Fruit fly (Drosophila melanogaster) whole organism, embryonic: ENCODE data around the gene defl.

ENCODE experiments used
- ATbp ChIP-seq: fragments of 200-800 bp; sonication (Bioruptor generic); optimal IDR thresholded peaks from 2 replicates; lab custom pipeline; 2017; ENCODE audit warnings: missing biosample characterization, mild to moderate bottlenecking, missing genetic modification characterization, missing genetic modification reagents
- C15 ChIP-seq: fragments of 200-800 bp; sonication (Bioruptor generic); IDR thresholded peaks from 3 replicates; pipeline ENCODE4 v1.3.6; 2022; ENCODE audit warnings: missing biosample characterization, missing genetic modification characterization
- CG11247 ChIP-seq: fragments of 200-800 bp; sonication (Bioruptor generic); IDR thresholded peaks from 2 replicates; pipeline ENCODE4 v1.3.6; 2022; ENCODE audit warnings: missing biosample characterization, missing genetic modification characterization
- CG12104 ChIP-seq: fragments of 200-800 bp; sonication (Bioruptor generic); optimal IDR thresholded peaks from 3 replicates; lab custom pipeline; 2016; ENCODE audit warnings: missing biosample characterization, missing genetic modification characterization
- CG13624 ChIP-seq: fragments of 200-800 bp; sonication (Bioruptor generic); optimal IDR thresholded peaks from 2 replicates; lab custom pipeline; 2016; ENCODE audit warnings: missing biosample characterization, missing genetic modification characterization
- CG15011 ChIP-seq: fragments of 200-800 bp; sonication (Bioruptor generic); optimal IDR thresholded peaks from 3 replicates; lab custom pipeline; 2018; ENCODE audit warnings: missing biosample characterization, mild to moderate bottlenecking, missing genetic modification characterization
- CG18011 ChIP-seq: fragments of 200-800 bp; sonication (Bioruptor generic); optimal IDR thresholded peaks from 2 replicates; lab custom pipeline; 2017; ENCODE audit warnings: missing biosample characterization, missing genetic modification characterization, mild to moderate bottlenecking, moderate library complexity, missing genotype
- CG18262 ChIP-seq: fragments of 200-800 bp; optimal IDR thresholded peaks from 3 replicates; lab custom pipeline; 2019; ENCODE audit warnings: missing biosample characterization, mild to moderate bottlenecking, missing genetic modification characterization, moderate library complexity
- CG2202 ChIP-seq: fragments of 200-800 bp; sonication (Bioruptor generic); optimal IDR thresholded peaks from 2 replicates; lab custom pipeline; 2018; ENCODE audit warnings: missing biosample characterization, mild to moderate bottlenecking, missing genetic modification characterization
- CG32532 ChIP-seq: fragments of 200-800 bp; sonication (Bioruptor generic); IDR thresholded peaks from 2 replicates; pipeline ENCODE4 v1.3.6; 2022; ENCODE audit warnings: missing biosample characterization, missing genetic modification characterization
- CG32767 ChIP-seq: fragments of 200-800 bp; sonication (Bioruptor generic); IDR thresholded peaks from 2 replicates; pipeline ENCODE4 v1.3.6; 2022; ENCODE audit warnings: missing biosample characterization, missing genetic modification characterization
- CG33213 ChIP-seq: fragments of 200-800 bp; sonication (Bioruptor generic); optimal IDR thresholded peaks from 3 replicates; lab custom pipeline; 2016; ENCODE audit warnings: missing biosample characterization, missing genetic modification characterization
- CG34422 ChIP-seq: fragments of 200-800 bp; sonication (Bioruptor generic); IDR thresholded peaks from 3 replicates; pipeline ENCODE4 v1.3.6; 2022; ENCODE audit warnings: missing biosample characterization, missing genetic modification characterization
- CG6765 ChIP-seq: fragments of 200-800 bp; sonication (Bioruptor generic); optimal IDR thresholded peaks from 3 replicates; lab custom pipeline; 2017; ENCODE audit warnings: missing biosample characterization, mild to moderate bottlenecking, missing genetic modification characterization
- CG7928 ChIP-seq: fragments of 200-800 bp; sonication (Bioruptor generic); optimal IDR thresholded peaks from 2 replicates; lab custom pipeline; 2017; ENCODE audit warnings: missing biosample characterization, mild to moderate bottlenecking, missing genetic modification characterization
- Dek ChIP-seq: fragments of 200-800 bp; sonication (Bioruptor generic); optimal IDR thresholded peaks from 3 replicates; lab custom pipeline; 2019; ENCODE audit warnings: missing biosample characterization, mild to moderate bottlenecking, missing genetic modification characterization, moderate library complexity
- Lpt ChIP-seq: fragments of >200 bp; optimal IDR thresholded peaks from 2 replicates; lab custom pipeline; 2018; ENCODE audit warnings: missing biosample characterization, missing genetic modification characterization
- MESR4 ChIP-seq: fragments of 200-800 bp; sonication (Bioruptor generic); optimal IDR thresholded peaks from 2 replicates; lab custom pipeline; 2018; ENCODE audit warnings: missing biosample characterization, mild to moderate bottlenecking, missing genetic modification characterization, moderate library complexity
- Oli ChIP-seq: fragments of 200-800 bp; sonication (Bioruptor generic); optimal IDR thresholded peaks from 2 replicates; lab custom pipeline; 2018; ENCODE audit warnings: missing biosample characterization, mild to moderate bottlenecking, missing genetic modification characterization, moderate library complexity
- Opbp ChIP-seq: fragments of 200-800 bp; sonication (Bioruptor generic); IDR thresholded peaks from 3 replicates; pipeline ENCODE4 v1.3.6; 2022; ENCODE audit warnings: missing biosample characterization, missing genetic modification characterization; ENCODE audit not compliant: partially characterized antibody
- Optix ChIP-seq: fragments of 200-800 bp; sonication (Bioruptor generic); IDR thresholded peaks from 3 replicates; pipeline ENCODE4 v1.3.6; 2022; ENCODE audit warnings: missing biosample characterization, missing genetic modification characterization
- Pdp1 ChIP-seq, 2 experiments: fragments of 200-800 bp; sonication (Bioruptor generic); optimal IDR thresholded peaks; 3 replicates each; lab custom pipeline; 2016; ENCODE audit warnings: missing biosample characterization in 2 of 2, missing genetic modification characterization in 2 of 2, mild to moderate bottlenecking in 1 of 2, moderate library complexity in 1 of 2
- Poxn ChIP-seq: fragments of 200-800 bp; sonication (Bioruptor generic); IDR thresholded peaks from 2 replicates; pipeline ENCODE4 v1.3.6; 2022; ENCODE audit warnings: missing biosample characterization, missing genetic modification characterization
- Stat92E ChIP-seq, 3 experiments: fragments of >200 bp in 2 of 3; fragments of 200-800 bp in 1 of 3; sonication (Bioruptor generic) in 1 of 3; optimal IDR thresholded peaks; 2 replicates each; lab custom pipeline; 2017 to 2019; ENCODE audit warnings: missing biosample characterization in 3 of 3, missing genetic modification characterization in 3 of 3, mild to moderate bottlenecking in 1 of 3, moderate library complexity in 1 of 3
- Tbp ChIP-seq: fragments of >200 bp; optimal IDR thresholded peaks from 2 replicates; lab custom pipeline; 2018; ENCODE audit warnings: missing biosample characterization, missing genetic modification characterization
- aop ChIP-seq: fragments of 200-800 bp; sonication (Bioruptor generic); IDR thresholded peaks from 2 replicates; pipeline ENCODE4 v1.3.6; 2022; ENCODE audit warnings: missing biosample characterization, missing genetic modification characterization
- ato ChIP-seq: fragments of 200-800 bp; sonication (Bioruptor generic); IDR thresholded peaks from 2 replicates; pipeline ENCODE4 v1.3.6; 2022; ENCODE audit warnings: missing biosample characterization, missing genetic modification characterization; ENCODE audit not compliant: partially characterized antibody
- dpn ChIP-seq, 2 experiments: fragments of 200-800 bp; sonication (Bioruptor generic); optimal IDR thresholded peaks; 3 replicates each; lab custom pipeline; 2016; ENCODE audit warnings: missing biosample characterization in 2 of 2, missing genetic modification characterization in 2 of 2
- fru ChIP-seq: fragments of >200 bp; optimal IDR thresholded peaks from 2 replicates; lab custom pipeline; 2017
- gcm ChIP-seq: fragments of 200-800 bp; sonication (Bioruptor generic); optimal IDR thresholded peaks from 2 replicates; lab custom pipeline; 2019; ENCODE audit warnings: missing biosample characterization, mild to moderate bottlenecking, missing genetic modification characterization, moderate library complexity
- grau ChIP-seq: fragments of 200-800 bp; optimal IDR thresholded peaks from 3 replicates; lab custom pipeline; 2019; ENCODE audit warnings: missing biosample characterization, mild to moderate bottlenecking, missing genetic modification characterization, moderate library complexity
- gsb-n ChIP-seq: fragments of 200-800 bp; sonication (Bioruptor generic); optimal IDR thresholded peaks from 3 replicates; lab custom pipeline; 2018; ENCODE audit warnings: missing biosample characterization, mild to moderate bottlenecking, missing genetic modification characterization
- hth ChIP-seq: fragments of >200 bp; optimal IDR thresholded peaks from 2 replicates; lab custom pipeline; 2017; ENCODE audit warnings: inconsistent platforms
- inv ChIP-seq: fragments of 200-800 bp; sonication (Bioruptor generic); IDR thresholded peaks from 2 replicates; pipeline ENCODE4 v1.3.6; 2022; ENCODE audit warnings: missing biosample characterization, missing genetic modification characterization; ENCODE audit not compliant: partially characterized antibody
- jigr1 ChIP-seq: fragments of 200-800 bp; sonication (Bioruptor generic); IDR thresholded peaks from 3 replicates; pipeline ENCODE4 v1.3.6; 2022; ENCODE audit warnings: missing biosample characterization, missing genetic modification characterization
- nerfin-1 ChIP-seq: fragments of 200-800 bp; sonication (Bioruptor generic); optimal IDR thresholded peaks from 3 replicates; lab custom pipeline; 2019; ENCODE audit warnings: missing biosample characterization, mild to moderate bottlenecking, missing genetic modification characterization, moderate library complexity
- nom ChIP-seq: fragments of 200-800 bp; sonication (Bioruptor generic); optimal IDR thresholded peaks from 2 replicates; lab custom pipeline; 2017; ENCODE audit warnings: missing biosample characterization, missing genetic modification characterization, mild to moderate bottlenecking, moderate library complexity, missing genetic modification reagents
- p53 ChIP-seq: fragments of 200-800 bp; sonication (Bioruptor generic); optimal IDR thresholded peaks from 2 replicates; lab custom pipeline; 2016; ENCODE audit warnings: missing biosample characterization, missing genetic modification characterization
- pho ChIP-seq: fragments of 200-800 bp; sonication (Bioruptor generic); optimal IDR thresholded peaks from 2 replicates; lab custom pipeline; 2016; ENCODE audit warnings: missing biosample characterization, missing genetic modification characterization
- unpg ChIP-seq: fragments of 200-800 bp; sonication (Bioruptor generic); optimal IDR thresholded peaks from 3 replicates; lab custom pipeline; 2018; ENCODE audit warnings: missing biosample characterization, mild to moderate bottlenecking, missing genetic modification characterization, moderate library complexity
- usp ChIP-seq: fragments of >200 bp; optimal IDR thresholded peaks from 2 replicates; lab custom pipeline; 2017; ENCODE audit warnings: missing biosample characterization, missing genetic modification characterization
- zfh1 ChIP-seq: fragments of 200-800 bp; sonication (Bioruptor generic); IDR thresholded peaks from 3 replicates; pipeline ENCODE4 v1.3.6; 2022; ENCODE audit warnings: missing biosample characterization, missing genetic modification characterization

The defl gene

dm6 chr3L:9714537-9715144 is 8.6 kb upstream of the defl start (continued):
- TF ChIP-seq CG32767 (peak; percentile 41; the same call in 1 of the 2 replicates), CG13624 (GFP tag; lab: Kevin White, UChicago) (no peak), p53 (GFP tag; lab: Kevin White, UChicago) (no peak), jigr1 (no peak), zfh1 (GFP tag; lab: Robert Waterston, UW) (no peak), CG32532 (GFP tag; lab: Robert Waterston, UW) (no peak), aop (GFP tag; lab: Robert Waterston, UW) (no peak), hth (no peak), CG11247 (GFP tag; lab: Robert Waterston, UW) (no peak), MESR4 (GFP tag; lab: Kevin White, UChicago) (peak; percentile 76), Tbp (GFP tag; lab: Kevin White, UChicago) (no peak), CG2202 (tag; lab: Kevin White, UChicago) (no peak), Oli (tag; lab: Kevin White, UChicago) (no peak), nom (GFP tag; lab: Kevin White, UChicago) (peak; percentile 14), CG18262 (tag; lab: Kevin White, UChicago) (no peak), CG6765 (GFP tag; lab: Kevin White, UChicago) (no peak), C15 (GFP tag; lab: Robert Waterston, UW) (no peak), CG33213 (GFP tag; lab: Kevin White, UChicago) (no peak), Optix (GFP tag; lab: Robert Waterston, UW) (no peak), inv (no peak), Stat92E (GFP tag; optimal IDR thresholded peaks at IDR 0.05; lab: Kevin White, UChicago) (no peak), Opbp (GFP tag; lab: Robert Waterston, UW) (no peak), unpg (GFP tag; lab: Kevin White, UChicago) (no peak), gsb-n (no peak), Poxn (GFP tag; lab: Robert Waterston, UW) (no peak), CG34422 (GFP tag; lab: Robert Waterston, UW) (peak; percentile 67; the same call in 2 of the 3 replicates), Dek (tag; lab: Kevin White, UChicago) (no peak), ATbp (GFP tag; lab: Kevin White, UChicago) (no peak), usp (GFP tag; lab: Kevin White, UChicago) (no peak), fru (lab: Kevin White, UChicago) (no peak), CG7928 (no peak), CG12104 (no peak), CG15011 (GFP tag; lab: Kevin White, UChicago) (no peak), grau (tag; lab: Kevin White, UChicago) (no peak), dpn (GFP tag; optimal IDR thresholded peaks at IDR 0.05; lab: Kevin White, UChicago) (no peak), CG18011 (GFP tag; lab: Kevin White, UChicago) (no peak), nerfin-1 (tag; lab: Kevin White, UChicago) (peak; percentile 3), pho (GFP tag; lab: Kevin White, UChicago) (no peak), Lpt (GFP tag; lab: Kevin White, UChicago) (no peak)

dm6 chr3L:9716595-9716994 is 6.6 kb upstream of the defl start:
- TF ChIP-seq Pdp1 (GFP tag; optimal IDR thresholded peaks at IDR 0.05; lab: Kevin White, UChicago): peak in 1 of 2 experiments; percentile 40
- peak; percentile 62 for TF ChIP-seq gcm (GFP tag; lab: Kevin White, UChicago)
- no peak for TF ChIP-seq ato (GFP tag; lab: Robert Waterston, UW)
